Worm (Caenorhabditis elegans): ENCODE data around the gene srsx-27.

- TF ChIP-seq nhr-71 (tag; optimal IDR thresholded peaks at IDR 0.05) (no peak), snpc-4 (tag; optimal IDR thresholded peaks at IDR 0.05) (no peak)
Measured at ce11 chrV:10183810-10184209, 34.0 kb downstream of the srsx-27 start.

Data from whole organism, L1 larva.